Fruit fly (Drosophila melanogaster) whole organism, embryonic: ENCODE measurements around the gene Ctr1B.

Source experiments
- Awh ChIP-seq: fragments of 200-800 bp; sonication (Bioruptor generic); IDR thresholded peaks from 2 replicates; pipeline ENCODE4, ENCODE4 v1.3.6; 2022; ENCODE audit warnings: missing biosample characterization, missing genetic modification characterization
- CG10462 ChIP-seq: fragments of 200-800 bp; sonication (Bioruptor generic); optimal IDR thresholded peaks from 2 replicates; lab custom pipeline; 2016; ENCODE audit warnings: missing biosample characterization, missing genetic modification characterization
- CG10959 ChIP-seq: fragments of 200-800 bp; sonication (Bioruptor generic); IDR thresholded peaks from 2 replicates; pipeline ENCODE4 v1.3.6; 2022; ENCODE audit warnings: missing biosample characterization, missing genetic modification characterization
- CG13123 ChIP-seq: fragments of 200-800 bp; sonication (Bioruptor generic); optimal IDR thresholded peaks from 2 replicates; lab custom pipeline; 2016; ENCODE audit warnings: missing biosample characterization, missing genetic modification characterization
- CG1603 ChIP-seq: fragments of 200-800 bp; sonication (Bioruptor generic); optimal IDR thresholded peaks from 2 replicates; lab custom pipeline; 2019; ENCODE audit warnings: missing biosample characterization, mild to moderate bottlenecking, missing genetic modification characterization, moderate library complexity
- CG16863 ChIP-seq: fragments of 200-800 bp; sonication (Bioruptor generic); optimal IDR thresholded peaks from 3 replicates; lab custom pipeline; 2016; ENCODE audit warnings: missing biosample characterization, missing genetic modification characterization
- CG17612 ChIP-seq: fragments of 200-800 bp; sonication (Bioruptor generic); IDR thresholded peaks from 2 replicates; pipeline ENCODE4 v1.3.6; 2022; ENCODE audit warnings: missing biosample characterization, missing genetic modification characterization
- CG2712 ChIP-seq: fragments of 200-800 bp; optimal IDR thresholded peaks from 3 replicates; lab custom pipeline; 2019; ENCODE audit warnings: missing biosample characterization, mild to moderate bottlenecking, missing genetic modification characterization, moderate library complexity
- CG2875 ChIP-seq: fragments of 200-800 bp; sonication (Bioruptor generic); optimal IDR thresholded peaks from 2 replicates; lab custom pipeline; 2017; ENCODE audit warnings: missing biosample characterization, mild to moderate bottlenecking, missing genetic modification characterization, missing genetic modification reagents
- CG4424 ChIP-seq: fragments of 200-800 bp; sonication (Bioruptor generic); optimal IDR thresholded peaks from 3 replicates; lab custom pipeline; 2016; ENCODE audit warnings: missing biosample characterization, missing genetic modification characterization
- CG4854 ChIP-seq: fragments of 200-800 bp; sonication (Bioruptor generic); optimal IDR thresholded peaks from 2 replicates; lab custom pipeline; 2016; ENCODE audit warnings: missing biosample characterization, missing genetic modification characterization, inconsistent platforms
- CG6254 ChIP-seq: fragments of 200-800 bp; sonication (Bioruptor generic); optimal IDR thresholded peaks from 3 replicates; lab custom pipeline; 2017; ENCODE audit warnings: mild to moderate bottlenecking, missing biosample characterization, missing genetic modification reagents, missing genetic modification characterization
- CG8388 ChIP-seq: fragments of 200-800 bp; sonication (Bioruptor generic); optimal IDR thresholded peaks from 2 replicates; lab custom pipeline; 2019; ENCODE audit warnings: missing biosample characterization, mild to moderate bottlenecking, missing genetic modification characterization, moderate library complexity
- CG8765 ChIP-seq: fragments of 200-800 bp; sonication (Bioruptor generic); IDR thresholded peaks from 2 replicates; pipeline ENCODE4 v1.3.6; 2022; ENCODE audit warnings: missing biosample characterization, missing genetic modification characterization
- CG9727 ChIP-seq: fragments of 200-800 bp; sonication (Bioruptor generic); optimal IDR thresholded peaks from 3 replicates; lab custom pipeline; 2017; ENCODE audit warnings: missing biosample characterization, mild to moderate bottlenecking, missing genetic modification characterization
- CG9876 ChIP-seq: fragments of 200-800 bp; sonication (Bioruptor generic); optimal IDR thresholded peaks from 2 replicates; lab custom pipeline; 2016; ENCODE audit warnings: missing biosample characterization, missing genetic modification characterization
- CrebB ChIP-seq: fragments of 200-800 bp; sonication (Bioruptor generic); optimal IDR thresholded peaks from 3 replicates; lab custom pipeline; 2018; ENCODE audit warnings: missing biosample characterization, mild to moderate bottlenecking, missing genetic modification characterization
- D19B ChIP-seq: fragments of 200-800 bp; sonication (Bioruptor generic); optimal IDR thresholded peaks from 2 replicates; lab custom pipeline; 2017; ENCODE audit warnings: missing biosample characterization, mild to moderate bottlenecking, missing genetic modification characterization
- Elba2 ChIP-seq: fragments of 200-800 bp; sonication (Bioruptor generic); optimal IDR thresholded peaks from 3 replicates; lab custom pipeline; 2016; ENCODE audit warnings: missing biosample characterization, missing genetic modification characterization
- H15 ChIP-seq: fragments of 200-800 bp; sonication (Bioruptor generic); IDR thresholded peaks from 3 replicates; pipeline ENCODE4 v1.3.6; 2022; ENCODE audit warnings: missing biosample characterization, missing genetic modification characterization
- Hr78 ChIP-seq, 2 experiments: fragments of 200-800 bp in 1 of 2; fragments of >200 bp in 1 of 2; sonication (Bioruptor generic) in 1 of 2; optimal IDR thresholded peaks; 2 replicates each; lab custom pipeline; 2017 to 2019; ENCODE audit warnings: missing biosample characterization in 2 of 2, missing genetic modification characterization in 2 of 2, mild to moderate bottlenecking in 1 of 2, moderate library complexity in 1 of 2
- Lhr ChIP-seq: fragments of 200-800 bp; sonication (Bioruptor generic); optimal IDR thresholded peaks from 3 replicates; lab custom pipeline; 2017; ENCODE audit warnings: mild to moderate bottlenecking, missing biosample characterization, missing genetic modification reagents, missing genetic modification characterization
- Max ChIP-seq: fragments of 200-800 bp; sonication (Bioruptor generic); optimal IDR thresholded peaks from 2 replicates; lab custom pipeline; 2016; ENCODE audit warnings: missing biosample characterization, mild to moderate bottlenecking, missing genetic modification characterization
- Meics ChIP-seq: fragments of 200-800 bp; sonication (Bioruptor generic); optimal IDR thresholded peaks from 2 replicates; lab custom pipeline; 2017; ENCODE audit warnings: missing biosample characterization, mild to moderate bottlenecking, missing genetic modification characterization
- Optix ChIP-seq: fragments of 200-800 bp; sonication (Bioruptor generic); IDR thresholded peaks from 3 replicates; pipeline ENCODE4 v1.3.6; 2022; ENCODE audit warnings: missing biosample characterization, missing genetic modification characterization
- Poxn ChIP-seq: fragments of 200-800 bp; sonication (Bioruptor generic); IDR thresholded peaks from 2 replicates; pipeline ENCODE4 v1.3.6; 2022; ENCODE audit warnings: missing biosample characterization, missing genetic modification characterization
- bbx ChIP-seq: fragments of 200-800 bp; sonication (Bioruptor generic); IDR thresholded peaks from 2 replicates; pipeline ENCODE4 v1.3.6; 2022; ENCODE audit warnings: missing biosample characterization, missing genetic modification characterization; ENCODE audit not compliant: partially characterized antibody
- bowl ChIP-seq: fragments of 200-800 bp; sonication (Bioruptor generic); IDR thresholded peaks from 2 replicates; pipeline ENCODE4 v1.3.6; 2022; ENCODE audit warnings: missing biosample characterization, missing genetic modification characterization
- cg ChIP-seq: fragments of 200-800 bp; sonication (Bioruptor generic); optimal IDR thresholded peaks from 3 replicates; lab custom pipeline; 2019; ENCODE audit warnings: missing biosample characterization, mild to moderate bottlenecking, missing genetic modification characterization, moderate library complexity
- dimm ChIP-seq: fragments of 200-800 bp; sonication (Bioruptor generic); IDR thresholded peaks from 2 replicates; pipeline ENCODE4 v1.3.6; 2022; ENCODE audit warnings: missing biosample characterization, missing genetic modification characterization
- disco-r ChIP-seq: fragments of 200-800 bp; sonication (Bioruptor generic); optimal IDR thresholded peaks from 2 replicates; lab custom pipeline; 2016; ENCODE audit warnings: missing biosample characterization, missing genetic modification characterization
- dm ChIP-seq: fragments of 200-800 bp; sonication (Bioruptor generic); optimal IDR thresholded peaks from 3 replicates; lab custom pipeline; 2016; ENCODE audit warnings: missing biosample characterization, missing genetic modification characterization
- emc ChIP-seq: fragments of 200-800 bp; sonication (Bioruptor generic); optimal IDR thresholded peaks from 2 replicates; lab custom pipeline; 2016; ENCODE audit warnings: missing biosample characterization, missing genetic modification characterization
- exex ChIP-seq: fragments of 200-800 bp; sonication (Bioruptor generic); optimal IDR thresholded peaks from 4 replicates; lab custom pipeline; 2018; ENCODE audit warnings: missing biosample characterization, mild to moderate bottlenecking, missing genetic modification characterization, moderate library complexity
- gem ChIP-seq: fragments of 200-800 bp; sonication (Bioruptor generic); optimal IDR thresholded peaks from 2 replicates; lab custom pipeline; 2019; ENCODE audit warnings: missing biosample characterization, mild to moderate bottlenecking, missing genetic modification characterization, moderate library complexity
- grn ChIP-seq: fragments of 200-800 bp; sonication (Bioruptor generic); optimal IDR thresholded peaks from 3 replicates; lab custom pipeline; 2017; ENCODE audit warnings: missing biosample characterization, missing genetic modification characterization
- gt ChIP-seq: fragments of 200-800 bp; sonication (Bioruptor generic); IDR thresholded peaks from 2 replicates; pipeline ENCODE4 v1.3.6; 2022; ENCODE audit warnings: missing biosample characterization, missing genetic modification characterization
- lilli ChIP-seq: fragments of 200-800 bp; sonication (Bioruptor generic); optimal IDR thresholded peaks from 3 replicates; lab custom pipeline; 2016; ENCODE audit warnings: missing biosample characterization, missing genetic modification characterization
- mirr ChIP-seq: fragments of 200-800 bp; sonication (Bioruptor generic); optimal IDR thresholded peaks from 3 replicates; lab custom pipeline; 2018; ENCODE audit warnings: missing biosample characterization, mild to moderate bottlenecking, missing genetic modification characterization
- nerfin-1 ChIP-seq: fragments of 200-800 bp; sonication (Bioruptor generic); optimal IDR thresholded peaks from 3 replicates; lab custom pipeline; 2019; ENCODE audit warnings: missing biosample characterization, mild to moderate bottlenecking, missing genetic modification characterization, moderate library complexity
- pan ChIP-seq, 4 experiments: fragments of >200 bp in 3 of 4; fragments of 200-800 bp in 1 of 4; sonication (Bioruptor generic) in 1 of 4; optimal IDR thresholded peaks in 3 of 4; IDR thresholded peaks in 1 of 4; 2 replicates each; pipeline versions ENCODE4 v1.3.6 to Lab custom; 2017 to 2022; ENCODE audit warnings: missing biosample characterization in 2 of 4, missing genetic modification characterization in 2 of 4, mixed read lengths in 1 of 4
- pb ChIP-seq: fragments of 200-800 bp; sonication (Bioruptor generic); optimal IDR thresholded peaks from 3 replicates; lab custom pipeline; 2016; ENCODE audit warnings: missing biosample characterization, missing genetic modification characterization
- peb ChIP-seq: fragments of 200-800 bp; sonication (Bioruptor generic); IDR thresholded peaks from 2 replicates; pipeline ENCODE4 v1.3.6; 2022; ENCODE audit warnings: missing biosample characterization, missing genetic modification characterization
- prd ChIP-seq, 3 experiments: fragments of >200 bp in 2 of 3; fragments of 200-800 bp in 1 of 3; sonication (Bioruptor generic) in 1 of 3; optimal IDR thresholded peaks in 2 of 3; IDR thresholded peaks in 1 of 3; 2 replicates in 2 of 3; 3 replicates in 1 of 3; pipeline versions ENCODE4 v1.3.6 to Lab custom; 2017 to 2022; ENCODE audit warnings: missing biosample characterization in 1 of 3, missing genetic modification characterization in 1 of 3
- rib ChIP-seq: fragments of 200-800 bp; sonication (Bioruptor generic); IDR thresholded peaks from 2 replicates; pipeline ENCODE4 v1.3.6; 2022; ENCODE audit warnings: missing biosample characterization, missing genetic modification characterization
- row ChIP-seq: fragments of 200-800 bp; sonication (Bioruptor generic); IDR thresholded peaks from 3 replicates; pipeline ENCODE4 v1.3.6; 2022; ENCODE audit warnings: missing biosample characterization, missing genetic modification characterization
- stwl ChIP-seq: fragments of 200-800 bp; sonication (Bioruptor generic); optimal IDR thresholded peaks from 3 replicates; lab custom pipeline; 2018; ENCODE audit warnings: missing biosample characterization, mild to moderate bottlenecking, missing genetic modification characterization, moderate library complexity
- tgo ChIP-seq: fragments of 200-800 bp; sonication (Bioruptor generic); IDR thresholded peaks from 3 replicates; pipeline ENCODE4 v1.3.6; 2022; ENCODE audit warnings: missing biosample characterization, missing genetic modification characterization
- vnd ChIP-seq: fragments of 200-800 bp; sonication (Bioruptor generic); IDR thresholded peaks from 3 replicates; pipeline ENCODE4 v1.3.6; 2022; ENCODE audit warnings: missing biosample characterization, missing genetic modification characterization; ENCODE audit not compliant: partially characterized antibody

Ctr1B gene

dm6 chr3R:8356626-8357290 lies 39.3 kb downstream of the Ctr1B start, which contains the start of gene stck (continued):
- no peak for TF ChIP-seq pan (optimal IDR thresholded peaks at IDR 0.05; lab: Kevin White, UChicago)
- TF ChIP-seq pan (GFP tag; optimal IDR thresholded peaks at IDR 0.05 in 1 of 2, IDR thresholded peaks at IDR 0.05 in 1 of 2), result no peak
- no peak for TF ChIP-seq gt (GFP tag; lab: Robert Waterston, UW)
- TF ChIP-seq stwl (tag; lab: Kevin White, UChicago), result peak; percentile 31
- no peak for TF ChIP-seq CG10462 (GFP tag; lab: Kevin White, UChicago)
- TF ChIP-seq row, result peak; percentile 54; the same call in 2 of the 3 replicates
- no peak for TF ChIP-seq D19B (GFP tag; lab: Kevin White, UChicago)
- no peak for TF ChIP-seq prd (optimal IDR thresholded peaks at IDR 0.05; lab: Kevin White, UChicago)
- no peak for TF ChIP-seq prd (GFP tag; IDR thresholded peaks at IDR 0.05; lab: Robert Waterston, UW)
- no peak for TF ChIP-seq Max (GFP tag; lab: Kevin White, UChicago)
- TF ChIP-seq bbx (GFP tag; lab: Robert Waterston, UW), result peak; percentile 64
- TF ChIP-seq cg, result no peak
- no peak for TF ChIP-seq CG9727 (GFP tag; lab: Kevin White, UChicago)
- no peak for TF ChIP-seq rib (GFP tag; lab: Robert Waterston, UW)
- no peak for TF ChIP-seq CG6254 (GFP tag; lab: Kevin White, UChicago)
- TF ChIP-seq CG8388 (GFP tag; lab: Kevin White, UChicago), result no peak
- TF ChIP-seq exex (tag; lab: Kevin White, UChicago), result peak; percentile 80
- no peak for TF ChIP-seq Awh (GFP tag; lab: Robert Waterston, UW)
- no peak for TF ChIP-seq CG4424 (GFP tag; lab: Kevin White, UChicago)
- no peak for TF ChIP-seq Lhr (GFP tag; lab: Kevin White, UChicago)
- TF ChIP-seq CG16863, result no peak
- no peak for TF ChIP-seq Poxn (GFP tag; lab: Robert Waterston, UW)
- TF ChIP-seq CG4854 (GFP tag; lab: Kevin White, UChicago), result no peak
- TF ChIP-seq CG8765 (GFP tag; lab: Robert Waterston, UW), result no peak
- TF ChIP-seq CG2712 (tag; lab: Kevin White, UChicago), result peak; percentile 7
- TF ChIP-seq nerfin-1, result no peak
- no peak for TF ChIP-seq peb (GFP tag; lab: Robert Waterston, UW)
- peak; percentile 97 for TF ChIP-seq mirr (GFP tag; lab: Kevin White, UChicago)
- TF ChIP-seq gem, result no peak
- no peak for TF ChIP-seq CrebB (tag; lab: Kevin White, UChicago)
- no peak for TF ChIP-seq CG9876 (GFP tag; lab: Kevin White, UChicago)
- no peak for TF ChIP-seq dm
- TF ChIP-seq CG10959 (GFP tag; lab: Robert Waterston, UW), result no peak
- TF ChIP-seq pb (GFP tag; lab: Kevin White, UChicago), result no peak
- TF ChIP-seq tgo (GFP tag; lab: Robert Waterston, UW), result no peak
- no peak for TF ChIP-seq Optix (GFP tag; lab: Robert Waterston, UW)
- no peak for TF ChIP-seq Meics
- no peak for TF ChIP-seq CG2875
- TF ChIP-seq CG17612 (GFP tag; lab: Robert Waterston, UW), result no peak
- no peak for TF ChIP-seq emc (GFP tag; lab: Kevin White, UChicago)
- TF ChIP-seq bowl (GFP tag; lab: Robert Waterston, UW), result no peak
- TF ChIP-seq grn, result no peak
- TF ChIP-seq disco-r (GFP tag; lab: Kevin White, UChicago), result no peak
- TF ChIP-seq lilli (GFP tag; lab: Kevin White, UChicago), result no peak
- no peak for TF ChIP-seq CG13123
- TF ChIP-seq Hr78 (GFP tag; optimal IDR thresholded peaks at IDR 0.05; lab: Kevin White, UChicago), result no peak
- TF ChIP-seq H15 (GFP tag; lab: Robert Waterston, UW), result no peak
- no peak for TF ChIP-seq dimm
- TF ChIP-seq CG1603 (tag; lab: Kevin White, UChicago), result peak; percentile 26
- no peak for TF ChIP-seq Elba2 (GFP tag; lab: Kevin White, UChicago)
- TF ChIP-seq vnd, result peak; percentile 62; the same call in 2 of the 3 replicates
